Worm (Caenorhabditis elegans) whole organism, L3 larva: ENCODE results near the gene inft-2.

Source experiments
- egl-27 ChIP-seq: sonication (generic microtip); optimal IDR thresholded peaks from 4 replicates; lab custom pipeline; 2017; ENCODE audit warnings: missing biosample characterization, missing genetic modification reagents, missing genetic modification characterization
- elt-1 ChIP-seq: fragments of 150-350 bp; optimal IDR thresholded peaks from 2 replicates; lab custom pipeline; 2014; ENCODE audit warnings: missing biosample characterization, missing genetic modification characterization
- elt-3 ChIP-seq, 3 experiments: fragments of 150-350 bp in 1 of 3; sonication (generic microtip) in 2 of 3; optimal IDR thresholded peaks; 2 replicates in 2 of 3; 4 replicates in 1 of 3; lab custom pipeline; 2014 to 2017; ENCODE audit warnings: missing biosample characterization in 3 of 3, missing genetic modification characterization in 3 of 3
- fkh-10 ChIP-seq: sonication (generic microtip); optimal IDR thresholded peaks from 2 replicates; lab custom pipeline; 2017; ENCODE audit warnings: missing biosample characterization, missing genetic modification reagents, missing genetic modification characterization
- jun-1 ChIP-seq: fragments of 150-350 bp; optimal IDR thresholded peaks from 2 replicates; lab custom pipeline; 2014; ENCODE audit warnings: missing biosample characterization, missing genetic modification reagents, missing genetic modification characterization
- lin-39 ChIP-seq: fragments of 150-350 bp; optimal IDR thresholded peaks from 2 replicates; lab custom pipeline; 2018; ENCODE audit warnings: missing biosample characterization, missing genetic modification reagents, missing genetic modification characterization
- nhr-25 ChIP-seq: sonication (generic microtip); optimal IDR thresholded peaks from 2 replicates; lab custom pipeline; 2017; ENCODE audit warnings: missing biosample characterization, missing genetic modification characterization
- nhr-77 ChIP-seq: fragments of 150-350 bp; optimal IDR thresholded peaks from 2 replicates; lab custom pipeline; 2014; ENCODE audit warnings: missing biosample characterization, missing genetic modification characterization
- skn-1 ChIP-seq: fragments of 150-350 bp; optimal IDR thresholded peaks from 2 replicates; lab custom pipeline; 2014; ENCODE audit warnings: missing biosample characterization, missing genetic modification characterization
- snpc-4 ChIP-seq: fragments of 150-350 bp; optimal IDR thresholded peaks from 2 replicates; lab custom pipeline; 2014; ENCODE audit warnings: missing biosample characterization, missing genetic modification characterization
- unc-39 ChIP-seq: sonication (generic microtip); optimal IDR thresholded peaks from 4 replicates; lab custom pipeline; 2017; ENCODE audit warnings: missing biosample characterization, missing genetic modification characterization

ce11 chrV:12961085-12961560 lies 41.0 kb upstream of the inft-2 start, which contains the start of gene mpst-7:
- TF ChIP-seq lin-39 (tag; lab: Kevin White, UChicago), result no peak
- no peak for TF ChIP-seq elt-1
- no peak for TF ChIP-seq jun-1
- TF ChIP-seq elt-3 (tag; optimal IDR thresholded peaks at IDR 0.05; lab: Kevin White, UChicago), result no peak
- no peak for TF ChIP-seq unc-39 (tag; lab: Kevin White, UChicago)
- TF ChIP-seq fkh-10 (GFP tag; lab: Kevin White, UChicago), result no peak
- no peak for TF ChIP-seq snpc-4 (tag; lab: Kevin White, UChicago)
- TF ChIP-seq nhr-77, result no peak
- no peak for TF ChIP-seq egl-27 (tag; lab: Kevin White, UChicago)
- TF ChIP-seq skn-1 (tag; lab: Kevin White, UChicago), result no peak
- TF ChIP-seq nhr-25 (tag; lab: Kevin White, UChicago), result peak; percentile 57
